Worm (Caenorhabditis elegans) whole organism, midembryonic: ENCODE results near the gene ZC190.7.

Experiments used
- T22C8.4 ChIP-seq: fragments of 200-800 bp; sonication (Bioruptor generic); IDR thresholded peaks from 2 replicates; pipeline ENCODE4 v1.3.6; 2022; ENCODE audit warnings: missing genetic modification characterization, missing compliant biosample characterization
- cog-1 ChIP-seq: sonication (generic microtip); optimal IDR thresholded peaks from 2 replicates; lab custom pipeline; 2016; ENCODE audit warnings: missing genetic modification characterization, missing compliant biosample characterization
- flt-1 ChIP-seq: fragments of 200-800 bp; sonication (Bioruptor generic); IDR thresholded peaks from 2 replicates; pipeline ENCODE4 v1.3.6; 2022; ENCODE audit warnings: missing genetic modification characterization, missing compliant biosample characterization
- klf-2 ChIP-seq: fragments of 200-800 bp; sonication (Bioruptor generic); conservative IDR thresholded peaks from 2 replicates; pipeline ENCODE4 v1.3.6; 2022; ENCODE audit warnings: missing genetic modification reagents, missing genetic modification characterization, missing compliant biosample characterization
- med-1 ChIP-seq: sonication (generic microtip); optimal IDR thresholded peaks from 2 replicates; lab custom pipeline; 2017; ENCODE audit warnings: missing genetic modification characterization, mild to moderate bottlenecking, missing compliant biosample characterization, antibody characterized with exemption, missing genetic modification reagents; ENCODE audit not compliant: insufficient read depth
- ref-1 ChIP-seq: fragments of 200-800 bp; sonication (Bioruptor generic); conservative IDR thresholded peaks from 2 replicates; pipeline ENCODE4 v1.3.6; 2022; ENCODE audit warnings: missing genetic modification reagents, missing genetic modification characterization, missing compliant biosample characterization
- tab-1 ChIP-seq: fragments of 200-800 bp; sonication (Bioruptor generic); IDR thresholded peaks from 2 replicates; pipeline ENCODE4 v1.3.6; 2022; ENCODE audit warnings: missing genetic modification characterization, missing compliant biosample characterization
- ztf-23 ChIP-seq: fragments of 200-800 bp; sonication (Bioruptor generic); IDR thresholded peaks from 2 replicates; pipeline ENCODE4 v1.3.6; 2022; ENCODE audit warnings: missing genetic modification reagents, missing genetic modification characterization, missing compliant biosample characterization
- ztf-29 ChIP-seq: fragments of 200-800 bp; sonication (Bioruptor generic); IDR thresholded peaks from 2 replicates; pipeline ENCODE4 v1.3.6; 2022; ENCODE audit warnings: missing genetic modification reagents, missing genetic modification characterization, missing compliant biosample characterization

- TF ChIP-seq ztf-29 (no peak), ztf-23 (GFP tag; lab: Robert Waterston, UW) (no peak), T22C8.4 (GFP tag; lab: Robert Waterston, UW) (no peak), ref-1 (GFP tag; lab: Robert Waterston, UW) (no peak), flt-1 (GFP tag; lab: Robert Waterston, UW) (no peak), cog-1 (no peak), tab-1 (GFP tag; lab: Robert Waterston, UW) (no peak), med-1 (no peak), klf-2 (GFP tag; lab: Robert Waterston, UW) (no peak)
These were observed 26.2 kb downstream of the ZC190.7 start for ce11 chrV:8660475-8660874.
